Fruit fly (Drosophila melanogaster): Measurements from ENCODE around the gene dpr18.

dpr18 gene

dm6 chrX:16092614-16093280 lies 29.2 kb downstream of the dpr18 start:
- TF ChIP-seq CG8478 (optimal IDR thresholded peaks at IDR 0.05) (no peak), CTCF (optimal IDR thresholded peaks at IDR 0.05) (no peak)

- TF ChIP-seq CG8478 (optimal IDR thresholded peaks at IDR 0.05) (no peak), CTCF (optimal IDR thresholded peaks at IDR 0.05) (peak; percentile 51 to 71)
Measured at dm6 chrX:16096488-16096887, 33.0 kb downstream of the dpr18 start.

DNA sequence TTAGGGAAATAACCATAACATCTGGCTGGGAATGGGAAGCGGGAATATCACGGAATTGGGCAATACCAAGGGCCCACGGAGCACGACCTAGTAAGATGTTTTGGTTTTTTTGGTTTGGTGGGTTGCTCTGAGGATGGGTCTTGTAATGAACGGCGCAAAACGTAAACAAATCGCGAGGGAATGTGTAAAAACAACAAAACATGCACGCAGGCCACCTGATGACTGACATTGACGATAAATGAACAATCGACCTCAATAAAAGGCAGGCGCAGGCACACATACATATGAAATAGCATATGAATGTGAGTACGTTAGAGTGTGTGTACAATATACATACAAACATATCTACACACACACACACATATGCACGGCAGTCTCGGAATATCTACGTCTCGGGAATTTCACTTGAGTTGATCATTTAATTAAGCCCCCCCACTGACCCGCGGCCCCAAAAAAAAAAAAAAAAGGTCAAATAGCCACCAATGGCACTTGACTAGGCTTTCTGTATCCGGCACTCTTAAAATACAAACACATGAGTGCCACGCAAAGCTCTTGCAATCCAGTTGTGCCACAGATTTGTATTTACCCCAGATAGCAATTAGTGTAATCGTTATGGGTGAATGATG lies 37.3 kb downstream of the dpr18 start:
- no peak for TF ChIP-seq CTCF (optimal IDR thresholded peaks at IDR 0.05)
- TF ChIP-seq CG8478 (optimal IDR thresholded peaks at IDR 0.05): no peak

DNA sequence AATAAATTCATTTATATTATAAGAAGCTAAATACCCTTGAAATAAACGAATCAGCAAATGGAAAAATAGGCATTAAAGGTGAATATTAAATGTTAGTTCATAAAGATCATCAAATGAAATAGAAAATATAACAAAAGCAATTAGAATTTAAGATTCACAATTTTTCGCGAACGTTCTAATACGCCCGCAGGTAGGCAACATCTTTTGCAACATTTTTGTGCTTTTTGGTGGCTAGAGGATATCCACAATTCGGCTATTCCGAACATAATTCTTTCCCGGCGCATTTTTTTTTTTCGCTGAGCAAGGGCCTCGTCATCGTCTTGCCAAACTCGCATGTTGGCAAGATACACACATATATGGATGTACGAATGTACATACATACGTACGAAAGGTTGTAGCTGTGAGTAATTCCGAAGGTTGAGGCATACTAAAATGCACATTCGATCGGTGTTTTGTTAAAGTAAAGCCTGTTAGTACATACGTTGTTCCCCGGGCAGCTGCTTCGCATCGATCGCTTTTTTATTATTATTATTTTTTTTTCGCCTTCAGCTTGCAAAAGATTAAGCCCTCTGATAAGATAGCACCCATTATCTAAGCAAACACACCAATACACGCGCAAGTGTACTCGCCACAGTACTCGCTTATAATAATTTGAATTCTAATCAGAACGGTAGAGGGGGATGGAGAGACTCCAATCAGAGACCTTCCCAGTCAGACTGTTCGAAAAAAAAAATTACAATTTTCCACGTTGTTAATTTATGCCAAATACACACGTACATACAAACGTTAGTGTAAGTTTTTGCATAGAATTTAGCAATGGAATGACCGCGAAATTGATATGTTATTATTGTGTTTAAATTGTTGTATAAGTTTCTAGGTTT lies 39.0 kb downstream of the dpr18 start:
- TF ChIP-seq CTCF (optimal IDR thresholded peaks at IDR 0.05) (no peak), CG8478 (optimal IDR thresholded peaks at IDR 0.05) (no peak)

dm6 chrX:16103482-16103881 lies 39.9 kb downstream of the dpr18 start:
- TF ChIP-seq CTCF (optimal IDR thresholded peaks at IDR 0.05): no peak

DNA sequence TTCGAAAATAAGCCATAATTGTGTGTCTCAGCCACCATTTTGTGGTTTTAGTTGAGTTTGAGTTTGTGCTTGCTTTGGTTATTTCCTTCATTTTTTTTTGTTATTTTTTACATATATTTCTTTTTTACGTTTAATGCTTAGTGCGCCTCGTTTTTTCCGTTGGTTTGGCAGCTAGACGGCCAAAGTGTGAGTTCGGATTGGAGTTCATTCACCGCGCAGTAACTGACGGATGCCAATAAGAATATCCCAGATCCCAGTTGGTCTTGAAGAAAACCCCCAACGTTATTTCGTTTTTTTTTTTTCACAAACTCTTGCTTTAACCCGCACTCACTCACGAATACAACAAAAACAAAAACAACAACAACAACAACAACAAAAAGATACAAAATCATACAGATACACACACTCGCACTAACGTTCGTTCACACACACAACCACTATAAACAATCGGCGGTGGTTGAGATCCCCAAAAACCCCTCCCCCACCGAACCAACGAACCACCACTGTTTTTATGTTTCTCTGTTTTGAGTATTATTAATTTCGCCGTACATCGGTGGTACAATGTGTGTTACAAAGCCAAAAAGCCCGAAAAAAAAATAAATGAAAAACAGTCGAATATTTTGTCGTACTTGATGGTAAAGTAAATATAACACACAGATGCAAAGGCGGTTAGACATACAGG lies 40.7 kb downstream of the dpr18 start:
- TF ChIP-seq CG8478 (optimal IDR thresholded peaks at IDR 0.05) (no peak), CTCF (optimal IDR thresholded peaks at IDR 0.05) (no peak)

- TF ChIP-seq CTCF (optimal IDR thresholded peaks at IDR 0.05): peak; percentile 37 to 57
- TF ChIP-seq CG8478 (optimal IDR thresholded peaks at IDR 0.05): no peak
Measured at dm6 chrX:16104738-16105426, 41.3 kb downstream of the dpr18 start, which contains the start of the genes CG42353 and CG42354. Gene CG42353, minus strand, starts transcription at chrX:16104946. Gene CG42354, minus strand, starts transcription at chrX:16104946.

DNA sequence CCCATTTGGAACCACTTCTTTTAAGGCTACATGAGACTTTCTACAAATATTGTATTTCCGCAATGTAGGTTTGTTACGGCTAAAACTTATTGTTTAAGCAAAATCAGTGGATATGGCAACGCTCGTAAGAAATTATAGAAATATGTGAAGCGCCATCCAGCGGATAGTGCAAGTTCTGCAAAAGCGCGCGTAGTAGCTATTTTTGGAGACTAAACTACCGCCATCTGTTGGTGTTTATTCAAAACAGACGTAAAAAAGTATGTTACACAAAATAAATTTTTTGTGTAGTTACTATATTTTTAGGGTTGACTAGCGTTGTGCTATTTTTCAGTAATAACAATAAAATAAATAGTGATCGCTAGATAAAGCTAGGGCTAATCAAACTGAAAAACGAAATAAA lies 42.2 kb downstream of the dpr18 start:
- TF ChIP-seq CTCF (optimal IDR thresholded peaks at IDR 0.05) (peak; percentile 91 to 96), CG8478 (optimal IDR thresholded peaks at IDR 0.05) (no peak)

DNA sequence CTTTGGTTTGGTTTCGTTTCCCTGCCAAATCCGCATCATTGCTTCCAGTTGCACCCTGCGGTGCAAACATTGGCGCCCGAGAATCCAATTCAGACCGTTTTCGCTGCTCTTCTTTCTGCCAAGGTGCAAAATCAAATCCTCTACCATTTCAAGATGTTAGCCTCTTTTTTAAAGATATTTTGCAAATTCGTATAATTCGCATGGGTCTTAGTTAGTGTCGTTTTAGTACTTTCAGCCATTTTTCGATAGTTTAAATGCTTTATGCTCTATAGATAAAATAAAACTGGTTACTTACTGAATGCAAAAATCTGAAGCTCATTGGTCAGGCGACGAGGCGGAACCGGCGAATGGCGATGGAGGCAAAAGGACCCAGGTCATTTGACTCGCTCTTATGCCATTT lies 48.1 kb downstream of the dpr18 start:
- TF ChIP-seq CG8478 (optimal IDR thresholded peaks at IDR 0.05) (no peak), CTCF (optimal IDR thresholded peaks at IDR 0.05) (no peak)

All from S2 (cell line).